Worm (Caenorhabditis elegans) whole organism, L4 larva: Measurements from ENCODE around the gene Y57E12B.4.
A peak's percentile ranks its signal among the peaks of the same experiment; 100 is the strongest.

Experiments used
- daf-12 ChIP-seq: fragments of 150-350 bp; optimal IDR thresholded peaks from 2 replicates; lab custom pipeline; 2014; ENCODE audit warnings: missing biosample characterization, missing genetic modification reagents, missing genetic modification characterization
- daf-16 ChIP-seq, 3 experiments: sonication (generic microtip); optimal IDR thresholded peaks; 2 replicates each; lab custom pipeline; 2016 to 2017; ENCODE audit warnings: missing genetic modification characterization in 3 of 3, missing genetic modification reagents in 3 of 3, mild to moderate bottlenecking in 2 of 3, missing compliant biosample characterization in 2 of 3, missing biosample characterization in 1 of 3, moderate library complexity in 1 of 3
- lin-39 ChIP-seq: fragments of 150-350 bp; optimal IDR thresholded peaks from 2 replicates; lab custom pipeline; 2014; ENCODE audit warnings: missing biosample characterization, missing genetic modification reagents, missing genetic modification characterization
- unc-62 ChIP-seq, 3 experiments: fragments of 150-350 bp in 1 of 3; sonication (generic microtip); optimal IDR thresholded peaks in 2 of 3; peaks in 1 of 3; 1 replicate in 1 of 3; 2 replicates in 2 of 3; lab custom pipeline; 2014 to 2017; ENCODE audit warnings: missing biosample characterization in 3 of 3, missing genetic modification characterization in 3 of 3, missing genetic modification reagents in 3 of 3, missing genotype in 1 of 3
- ztf-11 ChIP-seq: fragments of 150-350 bp; optimal IDR thresholded peaks from 2 replicates; lab custom pipeline; 2014; ENCODE audit warnings: missing biosample characterization, missing genetic modification characterization

- TF ChIP-seq lin-39 (tag; lab: Kevin White, UChicago) (no peak), ztf-11 (tag; lab: Kevin White, UChicago) (no peak), unc-62 (GFP tag; optimal IDR thresholded peaks at IDR 0.05 in 1 of 2; lab: Kevin White, UChicago) (peak in 1 of 2 experiments; percentile 79), unc-62 (tag; optimal IDR thresholded peaks at IDR 0.05; lab: Kevin White, UChicago) (no peak), daf-12 (no peak), daf-16 (GFP tag; optimal IDR thresholded peaks at IDR 0.05; lab: Kevin White, UChicago) (no peak), daf-16 (tag; optimal IDR thresholded peaks at IDR 0.05; lab: Kevin White, UChicago) (no peak)
Observed at ce11 chrV:6926633-6927032, 20.7 kb downstream of the Y57E12B.4 start.
